Worm (Caenorhabditis elegans) whole organism, L2 larva: ENCODE results near the gene R02E4.3.

Experiments
- C34F6.9 ChIP-seq: fragments of 150-350 bp; optimal IDR thresholded peaks from 2 replicates; lab custom pipeline; 2014; ENCODE audit warnings: missing biosample characterization, missing genetic modification characterization
- F13H6.1 ChIP-seq: sonication (generic microtip); optimal IDR thresholded peaks from 2 replicates; lab custom pipeline; 2016; ENCODE audit warnings: missing genetic modification characterization, missing compliant biosample characterization
- Y55F3AM.14 ChIP-seq: fragments of 200-800 bp; sonication (Bioruptor generic); optimal IDR thresholded peaks from 2 replicates; lab custom pipeline; 2018; ENCODE audit warnings: mild to moderate bottlenecking, missing genetic modification characterization, missing compliant biosample characterization
- ZK546.5 ChIP-seq: sonication (generic microtip); optimal IDR thresholded peaks from 2 replicates; lab custom pipeline; 2017; ENCODE audit warnings: missing biosample characterization, missing genetic modification characterization
- ama-1 ChIP-seq: fragments of 150-350 bp; optimal IDR thresholded peaks from 2 replicates; lab custom pipeline; 2018; ENCODE audit warnings: inconsistent platforms
- blmp-1 ChIP-seq: sonication (generic microtip); optimal IDR thresholded peaks from 2 replicates; lab custom pipeline; 2017; ENCODE audit warnings: missing genetic modification characterization, mild to moderate bottlenecking, missing compliant biosample characterization, antibody characterized with exemption, moderate library complexity; ENCODE audit not compliant: insufficient read depth
- ceh-16 ChIP-seq: fragments of 150-350 bp; optimal IDR thresholded peaks from 2 replicates; lab custom pipeline; 2014; ENCODE audit warnings: missing biosample characterization, missing genetic modification characterization
- ceh-82 ChIP-seq: fragments of 150-350 bp; optimal IDR thresholded peaks from 2 replicates; lab custom pipeline; 2014; ENCODE audit warnings: missing biosample characterization, missing genetic modification characterization
- crh-2 ChIP-seq: sonication (generic microtip); optimal IDR thresholded peaks from 2 replicates; lab custom pipeline; 2017; ENCODE audit warnings: missing biosample characterization, missing genetic modification characterization
- egl-27 ChIP-seq: sonication (generic microtip); optimal IDR thresholded peaks from 3 replicates; lab custom pipeline; 2017; ENCODE audit warnings: missing biosample characterization, missing genetic modification reagents, missing genetic modification characterization
- elt-1 ChIP-seq: fragments of 150-350 bp; optimal IDR thresholded peaks from 2 replicates; lab custom pipeline; 2014; ENCODE audit warnings: missing biosample characterization, missing genetic modification characterization
- elt-3 ChIP-seq: sonication (generic microtip); optimal IDR thresholded peaks from 2 replicates; lab custom pipeline; 2017; ENCODE audit warnings: missing biosample characterization, missing genetic modification characterization
- fos-1 ChIP-seq: fragments of 150-350 bp; optimal IDR thresholded peaks from 2 replicates; lab custom pipeline; 2014; ENCODE audit warnings: missing biosample characterization, missing genetic modification characterization
- lin-11 ChIP-seq: fragments of 150-350 bp; sonication (generic microtip); optimal IDR thresholded peaks from 2 replicates; lab custom pipeline; 2014; ENCODE audit warnings: missing biosample characterization, missing genetic modification characterization, inconsistent platforms, mixed read lengths
- lin-13 ChIP-seq: fragments of 150-350 bp; optimal IDR thresholded peaks from 2 replicates; lab custom pipeline; 2014; ENCODE audit warnings: missing biosample characterization, missing genetic modification reagents, missing genetic modification characterization
- lin-39 ChIP-seq: fragments of 150-350 bp; optimal IDR thresholded peaks from 2 replicates; lab custom pipeline; 2014; ENCODE audit warnings: missing biosample characterization, missing genetic modification reagents, missing genetic modification characterization
- mab-5 ChIP-seq: fragments of 150-350 bp; optimal IDR thresholded peaks from 2 replicates; lab custom pipeline; 2014; ENCODE audit warnings: missing biosample characterization, missing genetic modification characterization
- mdl-1 ChIP-seq, 2 experiments: fragments of 150-350 bp in 1 of 2; sonication (generic microtip) in 1 of 2; optimal IDR thresholded peaks; 2 replicates each; lab custom pipeline; 2017; ENCODE audit warnings: missing biosample characterization in 2 of 2, missing genetic modification characterization in 2 of 2
- nhr-10 ChIP-seq: sonication (generic microtip); optimal IDR thresholded peaks from 2 replicates; lab custom pipeline; 2017; ENCODE audit warnings: missing biosample characterization, missing genetic modification characterization
- nhr-11 ChIP-seq: fragments of 150-350 bp; optimal IDR thresholded peaks from 2 replicates; lab custom pipeline; 2014; ENCODE audit warnings: missing biosample characterization, missing genetic modification characterization
- nhr-12 ChIP-seq: fragments of 150-350 bp; optimal IDR thresholded peaks from 2 replicates; lab custom pipeline; 2014; ENCODE audit warnings: missing biosample characterization, missing genetic modification characterization
- nhr-129 ChIP-seq: fragments of 150-350 bp; optimal IDR thresholded peaks from 2 replicates; lab custom pipeline; 2014; ENCODE audit warnings: missing biosample characterization, missing genetic modification characterization
- nhr-21 ChIP-seq: fragments of 150-350 bp; optimal IDR thresholded peaks from 2 replicates; lab custom pipeline; 2014; ENCODE audit warnings: missing biosample characterization, missing genetic modification characterization
- nhr-23 ChIP-seq: fragments of 150-350 bp; optimal IDR thresholded peaks from 2 replicates; lab custom pipeline; 2014; ENCODE audit warnings: missing biosample characterization, missing genetic modification reagents, missing genetic modification characterization
- nhr-25 ChIP-seq: fragments of 150-350 bp; sonication (generic microtip); optimal IDR thresholded peaks from 3 replicates; lab custom pipeline; 2014; ENCODE audit warnings: missing biosample characterization, missing genetic modification characterization
- nhr-6 ChIP-seq: fragments of 150-350 bp; optimal IDR thresholded peaks from 2 replicates; lab custom pipeline; 2014; ENCODE audit warnings: missing biosample characterization, missing genetic modification characterization
- nhr-77 ChIP-seq: fragments of 150-350 bp; optimal IDR thresholded peaks from 2 replicates; lab custom pipeline; 2014; ENCODE audit warnings: missing biosample characterization, missing genetic modification characterization
- peb-1 ChIP-seq: fragments of 150-350 bp; optimal IDR thresholded peaks from 2 replicates; lab custom pipeline; 2014; ENCODE audit warnings: missing biosample characterization, missing genetic modification characterization
- sem-4 ChIP-seq: fragments of 150-350 bp; optimal IDR thresholded peaks from 2 replicates; lab custom pipeline; 2014; ENCODE audit warnings: missing biosample characterization, missing genetic modification reagents, missing genetic modification characterization
- skn-1 ChIP-seq: sonication (generic microtip); optimal IDR thresholded peaks from 2 replicates; lab custom pipeline; 2017; ENCODE audit warnings: missing biosample characterization, missing genetic modification characterization
- sma-3 ChIP-seq: sonication (generic microtip); optimal IDR thresholded peaks from 2 replicates; lab custom pipeline; 2016; ENCODE audit warnings: missing genetic modification reagents, missing genetic modification characterization, missing compliant biosample characterization
- sma-9 ChIP-seq, 2 experiments: fragments of 150-350 bp in 1 of 2; sonication (generic microtip) in 1 of 2; optimal IDR thresholded peaks; 2 replicates each; lab custom pipeline; 2014 to 2016; ENCODE audit warnings: missing genetic modification characterization in 2 of 2, mild to moderate bottlenecking in 1 of 2, missing biosample characterization in 1 of 2, missing compliant biosample characterization in 1 of 2, missing genetic modification reagents in 1 of 2, moderate library complexity in 1 of 2
- snpc-4 ChIP-seq: fragments of 150-350 bp; optimal IDR thresholded peaks from 2 replicates; lab custom pipeline; 2014; ENCODE audit warnings: missing biosample characterization, missing genetic modification characterization
- unc-39 ChIP-seq: fragments of 150-350 bp; optimal IDR thresholded peaks from 2 replicates; lab custom pipeline; 2014; ENCODE audit warnings: missing biosample characterization, missing genetic modification characterization
- unc-55 ChIP-seq: fragments of 150-350 bp; sonication (generic microtip); optimal IDR thresholded peaks from 3 replicates; lab custom pipeline; 2014; ENCODE audit warnings: missing biosample characterization, missing genetic modification reagents, missing genetic modification characterization
- unc-62 ChIP-seq: fragments of 150-350 bp; optimal IDR thresholded peaks from 2 replicates; lab custom pipeline; 2014; ENCODE audit warnings: missing biosample characterization, missing genetic modification reagents, missing genetic modification characterization
- zag-1 ChIP-seq: fragments of 150-350 bp; optimal IDR thresholded peaks from 2 replicates; lab custom pipeline; 2014; ENCODE audit warnings: missing biosample characterization, missing genetic modification characterization
- ztf-1 ChIP-seq: fragments of 200-800 bp; sonication (Bioruptor generic); conservative IDR thresholded peaks from 2 replicates; pipeline ENCODE4 v1.3.6; 2022; ENCODE audit warnings: missing genetic modification characterization, missing compliant biosample characterization
- ztf-11 ChIP-seq: sonication (generic microtip); optimal IDR thresholded peaks from 2 replicates; lab custom pipeline; 2017; ENCODE audit warnings: missing biosample characterization, missing genetic modification characterization
- ztf-4 ChIP-seq: fragments of 150-350 bp; optimal IDR thresholded peaks from 2 replicates; lab custom pipeline; 2014; ENCODE audit warnings: missing biosample characterization, missing genetic modification characterization

The R02E4.3 gene

ce11 chrX:4140755-4141417 is 39.0 kb upstream of the R02E4.3 start (continued):
- TF ChIP-seq mab-5 (tag; lab: Kevin White, UChicago) = no peak
- peak; percentile 79 for TF ChIP-seq nhr-129 (tag; lab: Kevin White, UChicago)
- no peak for TF ChIP-seq unc-62 (GFP tag; lab: Kevin White, UChicago)
- peak; percentile 46 for TF ChIP-seq sma-3
- no peak for TF ChIP-seq mdl-1 (tag; optimal IDR thresholded peaks at IDR 0.05; lab: Kevin White, UChicago)
- TF ChIP-seq blmp-1 (tag; lab: Kevin White, UChicago) = no peak
- TF ChIP-seq peb-1 (tag; lab: Kevin White, UChicago) = no peak

ce11 chrX:4139593-4140565 is 38.0 kb upstream of the R02E4.3 start, which contains the start of gene ZK470.4:
ZK470.4 (minus strand) TSS chrX:4139767.
- no peak for TF ChIP-seq unc-62 (GFP tag; lab: Kevin White, UChicago)
- no peak for TF ChIP-seq lin-39 (tag; lab: Kevin White, UChicago)
- TF ChIP-seq fos-1 (tag; lab: Kevin White, UChicago) = peak; percentile 16
- peak in 1 of 2 experiments; percentile 11 for TF ChIP-seq mdl-1 (tag; optimal IDR thresholded peaks at IDR 0.05; lab: Kevin White, UChicago)
- TF ChIP-seq unc-39 (tag; lab: Kevin White, UChicago) = no peak
- no peak for TF ChIP-seq mab-5 (tag; lab: Kevin White, UChicago)
- no peak for TF ChIP-seq nhr-12 (tag; lab: Kevin White, UChicago)
- TF ChIP-seq crh-2 = peak; percentile 29
- TF ChIP-seq F13H6.1 (tag; lab: Kevin White, UChicago) = peak; percentile 0
- peak; percentile 31 for TF ChIP-seq C34F6.9
- TF ChIP-seq sma-9 (GFP tag; optimal IDR thresholded peaks at IDR 0.05; lab: Kevin White, UChicago) = peak; percentile 53
- no peak for TF ChIP-seq sma-9 (tag; optimal IDR thresholded peaks at IDR 0.05; lab: Kevin White, UChicago)
- TF ChIP-seq ama-1 (lab: Kevin White, UChicago) = peak; percentile 39
- no peak for TF ChIP-seq skn-1 (tag; lab: Kevin White, UChicago)
- no peak for TF ChIP-seq ztf-1 (GFP tag; lab: Robert Waterston, UW)
- peak; percentile 80 for TF ChIP-seq nhr-129 (tag; lab: Kevin White, UChicago)
- TF ChIP-seq lin-13 (GFP tag; lab: Kevin White, UChicago) = no peak

ce11 chrX:4138413-4139193 is 36.7 kb upstream of the R02E4.3 start:
- TF ChIP-seq unc-62 (GFP tag; lab: Kevin White, UChicago) (no peak), mdl-1 (tag; optimal IDR thresholded peaks at IDR 0.05; lab: Kevin White, UChicago) (peak in 1 of 2 experiments; percentile 27), fos-1 (tag; lab: Kevin White, UChicago) (no peak), F13H6.1 (tag; lab: Kevin White, UChicago) (no peak), nhr-23 (no peak), nhr-21 (tag; lab: Kevin White, UChicago) (peak; percentile 59), nhr-11 (no peak), ceh-16 (tag; lab: Kevin White, UChicago) (no peak), nhr-77 (no peak), ZK546.5 (tag; lab: Kevin White, UChicago) (no peak), nhr-12 (tag; lab: Kevin White, UChicago) (no peak), lin-11 (no peak), zag-1 (no peak), ztf-4 (tag; lab: Kevin White, UChicago) (peak; percentile 12), elt-3 (no peak), ztf-11 (no peak), Y55F3AM.14 (GFP tag; lab: Kevin White, UChicago) (no peak), sma-9 (GFP tag; optimal IDR thresholded peaks at IDR 0.05; lab: Kevin White, UChicago) (peak; percentile 50), sma-9 (tag; optimal IDR thresholded peaks at IDR 0.05; lab: Kevin White, UChicago) (no peak), skn-1 (tag; lab: Kevin White, UChicago) (no peak), blmp-1 (tag; lab: Kevin White, UChicago) (no peak), nhr-25 (tag; lab: Kevin White, UChicago) (peak; percentile 50), nhr-6 (no peak), ceh-82 (no peak), egl-27 (tag; lab: Kevin White, UChicago) (no peak), snpc-4 (no peak), sma-3 (peak; percentile 60), ztf-1 (GFP tag; lab: Robert Waterston, UW) (no peak), unc-55 (GFP tag; lab: Kevin White, UChicago) (no peak), lin-39 (tag; lab: Kevin White, UChicago) (no peak), mab-5 (tag; lab: Kevin White, UChicago) (no peak), elt-1 (tag; lab: Kevin White, UChicago) (no peak), crh-2 (no peak), unc-39 (tag; lab: Kevin White, UChicago) (no peak), sem-4 (tag; lab: Kevin White, UChicago) (no peak), nhr-129 (tag; lab: Kevin White, UChicago) (no peak), nhr-10 (no peak), peb-1 (tag; lab: Kevin White, UChicago) (no peak), ama-1 (lab: Kevin White, UChicago) (no peak)
